Worm (Caenorhabditis elegans) whole organism, L3 larva: ENCODE measurements around the gene T16H12.3.
A peak's percentile ranks its signal among the peaks of the same experiment; 100 is the strongest.

ENCODE experiments used
- ZK546.5 ChIP-seq: sonication (generic microtip); optimal IDR thresholded peaks from 2 replicates; lab custom pipeline; 2017; ENCODE audit warnings: missing biosample characterization, missing genetic modification characterization
- aly-2 ChIP-seq: fragments of 150-350 bp; optimal IDR thresholded peaks from 2 replicates; lab custom pipeline; 2014; ENCODE audit warnings: missing biosample characterization, missing genetic modification characterization
- ama-1 ChIP-seq: fragments of 150-350 bp; optimal IDR thresholded peaks from 2 replicates; lab custom pipeline; 2018
- ceh-28 ChIP-seq: fragments of 150-350 bp; optimal IDR thresholded peaks from 2 replicates; lab custom pipeline; 2014; ENCODE audit warnings: missing biosample characterization, missing genetic modification reagents, missing genetic modification characterization
- ceh-82 ChIP-seq: fragments of 150-350 bp; optimal IDR thresholded peaks from 2 replicates; lab custom pipeline; 2014; ENCODE audit warnings: missing biosample characterization, missing genetic modification characterization
- ceh-9 ChIP-seq: sonication (generic microtip); optimal IDR thresholded peaks from 2 replicates; lab custom pipeline; 2018; ENCODE audit warnings: missing biosample characterization, missing genetic modification characterization
- daf-12 ChIP-seq: fragments of 150-350 bp; optimal IDR thresholded peaks from 2 replicates; lab custom pipeline; 2014; ENCODE audit warnings: missing biosample characterization, missing genetic modification reagents, missing genetic modification characterization
- egl-27 ChIP-seq: sonication (generic microtip); optimal IDR thresholded peaks from 4 replicates; lab custom pipeline; 2017; ENCODE audit warnings: missing biosample characterization, missing genetic modification reagents, missing genetic modification characterization
- egl-5 ChIP-seq: fragments of 150-350 bp; optimal IDR thresholded peaks from 2 replicates; lab custom pipeline; 2017; ENCODE audit warnings: missing biosample characterization, missing genetic modification reagents, missing genetic modification characterization, inconsistent platforms
- elt-1 ChIP-seq: fragments of 150-350 bp; optimal IDR thresholded peaks from 2 replicates; lab custom pipeline; 2014; ENCODE audit warnings: missing biosample characterization, missing genetic modification characterization
- elt-2 ChIP-seq: sonication (generic microtip); optimal IDR thresholded peaks from 2 replicates; lab custom pipeline; 2016; ENCODE audit warnings: missing genetic modification reagents, mild to moderate bottlenecking, missing genetic modification characterization, missing compliant biosample characterization
- eor-1 ChIP-seq, 2 experiments: fragments of 150-350 bp; optimal IDR thresholded peaks; 2 replicates each; lab custom pipeline; 2014 to 2018; ENCODE audit warnings: missing biosample characterization in 2 of 2, missing genetic modification characterization in 2 of 2
- fkh-10 ChIP-seq: sonication (generic microtip); optimal IDR thresholded peaks from 2 replicates; lab custom pipeline; 2017; ENCODE audit warnings: missing biosample characterization, missing genetic modification reagents, missing genetic modification characterization
- fkh-2 ChIP-seq: fragments of 150-350 bp; optimal IDR thresholded peaks from 2 replicates; lab custom pipeline; 2014; ENCODE audit warnings: missing biosample characterization, missing genetic modification reagents, missing genetic modification characterization
- fos-1 ChIP-seq: fragments of 150-350 bp; optimal IDR thresholded peaks from 2 replicates; lab custom pipeline; 2014; ENCODE audit warnings: missing biosample characterization, missing genetic modification characterization
- hmg-11 ChIP-seq: sonication (generic microtip); optimal IDR thresholded peaks from 2 replicates; lab custom pipeline; 2016; ENCODE audit warnings: missing genetic modification characterization, missing compliant biosample characterization
- lin-15B ChIP-seq: fragments of 150-350 bp; optimal IDR thresholded peaks from 2 replicates; lab custom pipeline; 2014; ENCODE audit warnings: missing biosample characterization, missing genetic modification characterization
- lin-39 ChIP-seq: fragments of 150-350 bp; optimal IDR thresholded peaks from 2 replicates; lab custom pipeline; 2018; ENCODE audit warnings: missing biosample characterization, missing genetic modification reagents, missing genetic modification characterization
- lsy-12 ChIP-seq: sonication (generic microtip); optimal IDR thresholded peaks from 2 replicates; lab custom pipeline; 2016; ENCODE audit warnings: mild to moderate bottlenecking, missing genetic modification characterization, missing compliant biosample characterization
- mdl-1 ChIP-seq: fragments of 150-350 bp; optimal IDR thresholded peaks from 2 replicates; lab custom pipeline; 2014; ENCODE audit warnings: missing biosample characterization, missing genetic modification characterization
- nfya-1 ChIP-seq: sonication (generic microtip); optimal IDR thresholded peaks from 2 replicates; lab custom pipeline; 2017; ENCODE audit warnings: missing genetic modification characterization, mild to moderate bottlenecking, missing compliant biosample characterization, antibody characterized with exemption, moderate library complexity; ENCODE audit not compliant: insufficient read depth
- nhr-11 ChIP-seq: fragments of 150-350 bp; optimal IDR thresholded peaks from 2 replicates; lab custom pipeline; 2014; ENCODE audit warnings: missing biosample characterization, missing genetic modification characterization
- nhr-12 ChIP-seq: fragments of 150-350 bp; optimal IDR thresholded peaks from 2 replicates; lab custom pipeline; 2014; ENCODE audit warnings: missing biosample characterization, missing genetic modification characterization
- nhr-23 ChIP-seq: fragments of 150-350 bp; optimal IDR thresholded peaks from 2 replicates; lab custom pipeline; 2014; ENCODE audit warnings: missing biosample characterization, missing genetic modification reagents, missing genetic modification characterization
- nhr-237 ChIP-seq: fragments of 150-350 bp; optimal IDR thresholded peaks from 2 replicates; lab custom pipeline; 2014; ENCODE audit warnings: missing biosample characterization, missing genetic modification characterization
- nhr-28 ChIP-seq: fragments of 150-350 bp; optimal IDR thresholded peaks from 2 replicates; lab custom pipeline; 2014; ENCODE audit warnings: missing biosample characterization, missing genetic modification characterization
- nhr-43 ChIP-seq: sonication (generic microtip); optimal IDR thresholded peaks from 2 replicates; lab custom pipeline; 2016; ENCODE audit warnings: mild to moderate bottlenecking, missing genetic modification characterization, missing compliant biosample characterization; ENCODE audit not compliant: poor library complexity, severe bottlenecking
- nhr-67 ChIP-seq: fragments of 150-350 bp; optimal IDR thresholded peaks from 2 replicates; lab custom pipeline; 2014; ENCODE audit warnings: missing biosample characterization, missing genetic modification characterization
- nhr-76 ChIP-seq: fragments of 150-350 bp; sonication (generic microtip); optimal IDR thresholded peaks from 5 replicates; lab custom pipeline; 2014; ENCODE audit warnings: missing biosample characterization, missing genetic modification characterization
- nhr-77 ChIP-seq: fragments of 150-350 bp; optimal IDR thresholded peaks from 2 replicates; lab custom pipeline; 2014; ENCODE audit warnings: missing biosample characterization, missing genetic modification characterization
- pqm-1 ChIP-seq: fragments of 150-350 bp; optimal IDR thresholded peaks from 2 replicates; lab custom pipeline; 2017; ENCODE audit warnings: missing biosample characterization, missing genetic modification characterization, inconsistent platforms
- sea-2 ChIP-seq: fragments of 150-350 bp; sonication (generic microtip); optimal IDR thresholded peaks from 4 replicates; lab custom pipeline; 2014; ENCODE audit warnings: missing biosample characterization, missing genetic modification reagents, missing genetic modification characterization
- skn-1 ChIP-seq: fragments of 150-350 bp; optimal IDR thresholded peaks from 2 replicates; lab custom pipeline; 2014; ENCODE audit warnings: missing biosample characterization, missing genetic modification characterization
- snpc-4 ChIP-seq: fragments of 150-350 bp; optimal IDR thresholded peaks from 2 replicates; lab custom pipeline; 2014; ENCODE audit warnings: missing biosample characterization, missing genetic modification characterization
- unc-39 ChIP-seq: sonication (generic microtip); optimal IDR thresholded peaks from 4 replicates; lab custom pipeline; 2017; ENCODE audit warnings: missing biosample characterization, missing genetic modification characterization
- ztf-11 ChIP-seq: fragments of 150-350 bp; optimal IDR thresholded peaks from 2 replicates; lab custom pipeline; 2014; ENCODE audit warnings: missing biosample characterization, missing genetic modification characterization
- ztf-4 ChIP-seq: fragments of 150-350 bp; optimal IDR thresholded peaks from 2 replicates; lab custom pipeline; 2014; ENCODE audit warnings: missing biosample characterization, missing genetic modification characterization

T16H12.3 gene

ce11 chrIII:10076042-10076441, 7.0 kb downstream of the T16H12.3 start:
- peak; percentile 92 for TF ChIP-seq nfya-1 (tag; lab: Kevin White, UChicago)
- no peak for TF ChIP-seq elt-1 (tag; lab: Kevin White, UChicago)
- TF ChIP-seq lin-39 (tag; lab: Kevin White, UChicago) = no peak
- TF ChIP-seq ceh-28 = no peak
- TF ChIP-seq ama-1 = no peak

ce11 chrIII:10069278-10069677, 13.8 kb downstream of the T16H12.3 start, which contains the start of gene T16G12.6:
T16G12.6 (plus strand) TSS chrIII:10069578.
- TF ChIP-seq nhr-11 (tag; lab: Kevin White, UChicago) (no peak), ztf-4 (tag; lab: Kevin White, UChicago) (no peak), nhr-43 (tag; lab: Kevin White, UChicago) (no peak), fos-1 (tag; lab: Kevin White, UChicago) (no peak), fkh-2 (no peak), nhr-23 (tag; lab: Kevin White, UChicago) (no peak), ztf-11 (tag; lab: Kevin White, UChicago) (no peak), pqm-1 (no peak), skn-1 (tag; lab: Kevin White, UChicago) (no peak), eor-1 (tag; optimal IDR thresholded peaks at IDR 0.05; lab: Kevin White, UChicago) (no peak), ceh-9 (tag; lab: Kevin White, UChicago) (no peak), nhr-67 (tag; lab: Kevin White, UChicago) (no peak), lin-39 (tag; lab: Kevin White, UChicago) (no peak), hmg-11 (tag; lab: Kevin White, UChicago) (no peak), nhr-28 (tag; lab: Kevin White, UChicago) (no peak), ZK546.5 (tag; lab: Kevin White, UChicago) (no peak), unc-39 (tag; lab: Kevin White, UChicago) (no peak), elt-2 (no peak), fkh-10 (no peak), sea-2 (GFP tag; lab: Kevin White, UChicago) (no peak)

- peak; percentile 65 for TF ChIP-seq hmg-11 (tag; lab: Kevin White, UChicago)
- TF ChIP-seq nhr-77 (tag; lab: Kevin White, UChicago) = no peak
- TF ChIP-seq nhr-43 (tag; lab: Kevin White, UChicago) = peak; percentile 79
- TF ChIP-seq snpc-4 (tag; lab: Kevin White, UChicago) = peak; percentile 12
- TF ChIP-seq lin-15B (tag; lab: Kevin White, UChicago) = peak; percentile 48
- TF ChIP-seq lsy-12 (tag; lab: Kevin White, UChicago) = peak; percentile 22
Observed at ce11 chrIII:10064140-10064539, 19.0 kb downstream of the T16H12.3 start, which contains the start of gene ekl-6. ekl-6 (plus strand) TSS chrIII:10064404.

ce11 chrIII:10060573-10060972, 22.5 kb downstream of the T16H12.3 start, which contains the start of gene T16G12.13:
T16G12.13 (plus strand) TSS chrIII:10060865.
- TF ChIP-seq nhr-12 (tag; lab: Kevin White, UChicago) (no peak), elt-1 (tag; lab: Kevin White, UChicago) (no peak), nhr-23 (tag; lab: Kevin White, UChicago) (no peak), aly-2 (tag; lab: Kevin White, UChicago) (no peak), ztf-4 (tag; lab: Kevin White, UChicago) (no peak), unc-39 (tag; lab: Kevin White, UChicago) (no peak), egl-5 (tag; lab: Kevin White, UChicago) (no peak), lin-15B (tag; lab: Kevin White, UChicago) (no peak), egl-27 (no peak), sea-2 (GFP tag; lab: Kevin White, UChicago) (no peak), nhr-76 (tag; lab: Kevin White, UChicago) (no peak)

- TF ChIP-seq daf-12 (tag; lab: Kevin White, UChicago) (no peak), ceh-82 (tag; lab: Kevin White, UChicago) (no peak), pqm-1 (no peak), lin-15B (tag; lab: Kevin White, UChicago) (no peak), eor-1 (tag; optimal IDR thresholded peaks at IDR 0.05; lab: Kevin White, UChicago) (no peak), ceh-28 (no peak), nhr-23 (tag; lab: Kevin White, UChicago) (no peak), mdl-1 (tag; lab: Kevin White, UChicago) (no peak), nhr-11 (tag; lab: Kevin White, UChicago) (no peak), ztf-4 (tag; lab: Kevin White, UChicago) (no peak), lsy-12 (tag; lab: Kevin White, UChicago) (no peak), snpc-4 (tag; lab: Kevin White, UChicago) (no peak), egl-5 (tag; lab: Kevin White, UChicago) (no peak), nhr-237 (no peak)
Observed at ce11 chrIII:10059002-10059401, 24.1 kb downstream of the T16H12.3 start, which contains the start of gene T16G12.8. T16G12.8 (plus strand) TSS chrIII:10059302.
